Fruit fly (Drosophila melanogaster): ENCODE results near the gene spi.

The spi gene

DNA sequence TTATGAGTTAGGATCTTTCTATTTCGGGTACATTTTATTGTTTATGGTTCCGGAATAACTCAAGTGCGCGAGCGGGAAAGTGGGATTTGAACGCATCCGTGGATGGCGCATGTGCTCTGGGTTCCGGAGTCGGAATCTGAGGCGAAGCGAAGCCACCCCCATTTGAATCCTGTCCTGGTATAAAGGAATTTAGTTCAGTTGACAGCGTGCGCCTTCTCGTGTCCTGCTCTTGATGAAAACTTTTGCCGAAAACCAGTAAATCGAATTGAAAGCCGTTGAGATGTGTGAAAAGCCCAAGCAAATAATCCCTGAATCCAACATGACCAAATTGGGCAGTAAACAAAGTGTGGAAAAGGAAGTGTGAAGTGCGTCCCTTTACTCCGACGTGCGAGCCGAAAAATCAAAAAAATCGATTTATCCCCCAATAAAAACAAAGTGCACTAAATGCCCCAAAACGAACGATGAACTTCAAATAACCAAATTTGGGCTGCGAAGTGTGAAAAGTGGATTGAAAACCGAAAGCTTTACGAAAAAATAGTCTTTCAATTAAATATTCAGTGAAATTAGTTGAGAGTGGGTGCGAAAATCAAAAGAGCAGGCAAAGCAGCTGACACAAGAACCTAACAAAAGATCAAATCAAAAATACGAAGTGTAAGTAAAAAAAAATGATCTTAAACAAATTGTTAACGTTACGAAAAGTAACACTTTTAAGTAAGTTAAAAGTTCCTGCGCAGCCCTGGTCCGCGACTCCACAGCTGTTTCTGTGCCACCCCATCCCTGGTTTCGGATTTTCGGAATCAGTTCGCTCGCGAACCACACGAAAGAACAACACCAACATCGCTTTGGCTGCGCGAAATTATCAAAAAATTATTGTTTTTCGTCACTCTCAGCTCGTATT is 9.6 kb upstream of the spi start, which contains the start of gene Lar (continued):
- TF ChIP-seq Hr3 (GFP tag; optimal IDR thresholded peaks at IDR 0.05) (peak; percentile 41), Opbp (GFP tag; IDR thresholded peaks at IDR 0.05; ENCODE audit: partially characterized antibody) (no peak; the same call in 2 of the 3 replicates), eve (GFP tag; optimal IDR thresholded peaks at IDR 0.05) (no peak), CG8388 (GFP tag; optimal IDR thresholded peaks at IDR 0.05) (peak; percentile 42), CG34376 (GFP tag; optimal IDR thresholded peaks at IDR 0.05) (peak; percentile 66), CHES-1-like (GFP tag; optimal IDR thresholded peaks at IDR 0.05) (peak; percentile 53), dmrt11E (tag; optimal IDR thresholded peaks at IDR 0.05) (peak; percentile 52), pb (GFP tag; optimal IDR thresholded peaks at IDR 0.05) (peak; percentile 23), gt (GFP tag; IDR thresholded peaks at IDR 0.05) (no peak), CG4707 (GFP tag; optimal IDR thresholded peaks at IDR 0.05) (no peak), usp (GFP tag; optimal IDR thresholded peaks at IDR 0.05) (no peak), hth (optimal IDR thresholded peaks at IDR 0.05) (no peak), CG17385 (GFP tag; optimal IDR thresholded peaks at IDR 0.05) (peak; percentile 26), jigr1 (GFP tag; IDR thresholded peaks at IDR 0.05) (no peak; the same call in 2 of the 3 replicates), D19A (tag; optimal IDR thresholded peaks at IDR 0.05) (peak; percentile 38), Lpt (GFP tag; optimal IDR thresholded peaks at IDR 0.05) (no peak), CG14014 (GFP tag; IDR thresholded peaks at IDR 0.05) (peak; percentile 43; the same call in 1 of the 2 replicates), dysf (GFP tag; IDR thresholded peaks at IDR 0.05) (0 out of 3 replicates have a peak, but pooled peaks have one; percentile 38), HHEX (GFP tag; optimal IDR thresholded peaks at IDR 0.05) (peak; percentile 10), bigmax (GFP tag; optimal IDR thresholded peaks at IDR 0.05) (no peak), C15 (GFP tag; IDR thresholded peaks at IDR 0.05) (no peak), ap (GFP tag; IDR thresholded peaks at IDR 0.05) (no peak), CG6791 (GFP tag; IDR thresholded peaks at IDR 0.05; ENCODE audit: partially characterized antibody) (no peak), CG13287 (GFP tag; IDR thresholded peaks at IDR 0.05; ENCODE audit: partially characterized antibody) (peak; percentile 54), CG17912 (GFP tag; optimal IDR thresholded peaks at IDR 0.05) (no peak), E2f2 (GFP tag; IDR thresholded peaks at IDR 0.05) (peak; percentile 57), ro (GFP tag; IDR thresholded peaks at IDR 0.05) (no peak), CG10565 (GFP tag; optimal IDR thresholded peaks at IDR 0.05) (no peak), CG17829 (tag; optimal IDR thresholded peaks at IDR 0.05) (peak; percentile 69), trh (GFP tag; optimal IDR thresholded peaks at IDR 0.05) (peak; percentile 26), CG11398 (GFP tag; optimal IDR thresholded peaks at IDR 0.05) (peak; percentile 24), crc (GFP tag; optimal IDR thresholded peaks at IDR 0.05) (peak; percentile 56), yki (optimal IDR thresholded peaks at IDR 0.05) (no peak), CG12155 (GFP tag; optimal IDR thresholded peaks at IDR 0.05) (peak; percentile 56), CG43689 (GFP tag; IDR thresholded peaks at IDR 0.05) (no peak), ab (GFP tag; optimal IDR thresholded peaks at IDR 0.05) (peak; percentile 44), CG9215 (GFP tag; IDR thresholded peaks at IDR 0.05) (peak; percentile 55), Hmx (GFP tag; optimal IDR thresholded peaks at IDR 0.05) (peak; percentile 42), bcd (GFP tag; optimal IDR thresholded peaks at IDR 0.05) (peak; percentile 53), da (GFP tag; optimal IDR thresholded peaks at IDR 0.05) (peak; percentile 47), chinmo (GFP tag; IDR thresholded peaks at IDR 0.05; ENCODE audit: partially characterized antibody) (no peak), Fer3 (tag; optimal IDR thresholded peaks at IDR 0.05) (peak; percentile 38), pum (GFP tag; optimal IDR thresholded peaks at IDR 0.05) (peak; percentile 70), kay (GFP tag; optimal IDR thresholded peaks at IDR 0.05) (peak; percentile 39), CrebB (tag; optimal IDR thresholded peaks at IDR 0.05) (no peak), stwl (tag; optimal IDR thresholded peaks at IDR 0.05) (peak; percentile 40), tna (GFP tag; IDR thresholded peaks at IDR 0.05; ENCODE audit: partially characterized antibody) (no peak), dati (GFP tag; IDR thresholded peaks at IDR 0.05) (no peak), tio (GFP tag; optimal IDR thresholded peaks at IDR 0.05) (no peak), Bteb2 (GFP tag; optimal IDR thresholded peaks at IDR 0.05) (peak; percentile 75)
